Worm (Caenorhabditis elegans): ENCODE results near the gene gly-8.
A peak's percentile ranks its signal among the peaks of the same experiment; 100 is the strongest.

gly-8 gene

ce11 chrIII:11659804-11660203 lies 34.8 kb downstream of the gly-8 start:
- no peak for TF ChIP-seq ceh-19 (GFP tag; optimal IDR thresholded peaks at IDR 0.05)
- TF ChIP-seq unc-55 (GFP tag; optimal IDR thresholded peaks at IDR 0.05), result peak; percentile 58
- TF ChIP-seq unc-3 (GFP tag; conservative IDR thresholded peaks at IDR 0.05), result no peak
- TF ChIP-seq unc-3 (tag; optimal IDR thresholded peaks at IDR 0.05), result no peak
- no peak for TF ChIP-seq ceh-14 (tag; optimal IDR thresholded peaks at IDR 0.05)
- no peak for TF ChIP-seq unc-86 (tag; optimal IDR thresholded peaks at IDR 0.05)
- TF ChIP-seq eyg-1 (tag; optimal IDR thresholded peaks at IDR 0.05), result no peak
- TF ChIP-seq nhr-11 (tag; optimal IDR thresholded peaks at IDR 0.05), result no peak
- TF ChIP-seq fax-1 (tag; optimal IDR thresholded peaks at IDR 0.05), result no peak
- no peak for TF ChIP-seq ceh-22 (tag; optimal IDR thresholded peaks at IDR 0.05)

DNA sequence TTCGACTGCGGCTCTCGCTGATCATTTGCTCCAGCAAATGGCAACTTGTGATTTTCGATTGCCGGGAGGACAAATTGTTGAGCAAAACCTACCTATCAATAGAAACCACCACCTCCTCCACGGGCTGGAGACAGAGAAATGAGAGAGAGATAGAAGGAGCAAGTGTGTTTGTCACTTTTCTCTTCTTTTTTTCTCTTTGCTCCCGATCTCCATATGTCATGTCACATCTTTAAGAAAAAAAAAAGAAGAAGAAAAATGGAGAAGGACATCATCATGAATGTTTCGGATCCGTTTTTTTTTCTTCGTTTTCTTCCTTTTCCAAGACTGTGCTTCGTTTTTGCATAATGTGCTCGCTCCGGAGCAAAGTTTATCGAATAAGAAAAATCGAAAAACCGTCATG lies 35.7 kb downstream of the gly-8 start:
- no peak for TF ChIP-seq unc-55 (GFP tag; optimal IDR thresholded peaks at IDR 0.05)

DNA sequence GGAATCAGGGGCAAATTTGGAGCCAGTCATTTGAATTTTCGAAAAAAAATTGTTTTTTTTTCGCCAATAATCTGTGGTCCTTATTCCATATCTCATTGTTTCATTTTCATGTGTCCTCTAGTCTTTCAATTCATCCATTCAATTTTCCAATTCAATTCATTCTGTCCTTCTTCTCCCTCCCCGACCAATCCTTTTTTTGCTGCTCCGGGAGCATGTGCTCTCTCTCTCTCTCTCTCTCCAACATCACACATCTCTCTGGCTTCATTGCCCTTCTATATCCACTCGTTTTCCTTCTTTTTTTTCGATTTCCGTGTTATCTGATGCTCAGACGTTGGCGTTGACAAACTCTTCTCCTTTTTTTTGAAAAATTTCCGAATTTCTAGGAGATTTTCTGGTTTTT lies 38.4 kb downstream of the gly-8 start:
- TF ChIP-seq ceh-19 (GFP tag; optimal IDR thresholded peaks at IDR 0.05), result no peak
- TF ChIP-seq ref-2 (tag; optimal IDR thresholded peaks at IDR 0.05), result no peak
- no peak for TF ChIP-seq npax-4 (tag; optimal IDR thresholded peaks at IDR 0.05)
- TF ChIP-seq eyg-1 (tag; optimal IDR thresholded peaks at IDR 0.05), result no peak
- peak; percentile 10 for TF ChIP-seq ceh-31 (tag; optimal IDR thresholded peaks at IDR 0.05)
- TF ChIP-seq hlh-8 (tag; optimal IDR thresholded peaks at IDR 0.05), result no peak
- no peak for TF ChIP-seq tbx-7 (tag; optimal IDR thresholded peaks at IDR 0.05)
- no peak for TF ChIP-seq pha-2 (tag; optimal IDR thresholded peaks at IDR 0.05)
- TF ChIP-seq hlh-13 (GFP tag; optimal IDR thresholded peaks at IDR 0.05), result no peak
- TF ChIP-seq elt-4 (tag; optimal IDR thresholded peaks at IDR 0.05), result no peak
- TF ChIP-seq madf-2 (tag; optimal IDR thresholded peaks at IDR 0.05), result no peak
- no peak for TF ChIP-seq ceh-48 (tag; optimal IDR thresholded peaks at IDR 0.05)
- TF ChIP-seq F13H6.1 (tag; optimal IDR thresholded peaks at IDR 0.05), result no peak
- peak; percentile 8 for TF ChIP-seq nfya-1 (tag; optimal IDR thresholded peaks at IDR 0.05)
- TF ChIP-seq sdc-2 (tag; optimal IDR thresholded peaks at IDR 0.05), result no peak
- no peak for TF ChIP-seq ceh-22 (tag; optimal IDR thresholded peaks at IDR 0.05)
- TF ChIP-seq unc-42 (tag; optimal IDR thresholded peaks at IDR 0.05), result peak; percentile 88
- no peak for TF ChIP-seq unc-3 (GFP tag; conservative IDR thresholded peaks at IDR 0.05)
- no peak for TF ChIP-seq unc-3 (tag; optimal IDR thresholded peaks at IDR 0.05)
- TF ChIP-seq gmeb-2 (tag; optimal IDR thresholded peaks at IDR 0.05), result no peak
- no peak for TF ChIP-seq nhr-232 (tag; optimal IDR thresholded peaks at IDR 0.05)
- TF ChIP-seq pqm-1 (tag; optimal IDR thresholded peaks at IDR 0.05), result no peak
- TF ChIP-seq C08G9.2 (tag; optimal IDR thresholded peaks at IDR 0.05), result no peak
- TF ChIP-seq ceh-30 (tag; optimal IDR thresholded peaks at IDR 0.05), result no peak
- TF ChIP-seq tbx-2 (tag; optimal IDR thresholded peaks at IDR 0.05), result no peak

DNA sequence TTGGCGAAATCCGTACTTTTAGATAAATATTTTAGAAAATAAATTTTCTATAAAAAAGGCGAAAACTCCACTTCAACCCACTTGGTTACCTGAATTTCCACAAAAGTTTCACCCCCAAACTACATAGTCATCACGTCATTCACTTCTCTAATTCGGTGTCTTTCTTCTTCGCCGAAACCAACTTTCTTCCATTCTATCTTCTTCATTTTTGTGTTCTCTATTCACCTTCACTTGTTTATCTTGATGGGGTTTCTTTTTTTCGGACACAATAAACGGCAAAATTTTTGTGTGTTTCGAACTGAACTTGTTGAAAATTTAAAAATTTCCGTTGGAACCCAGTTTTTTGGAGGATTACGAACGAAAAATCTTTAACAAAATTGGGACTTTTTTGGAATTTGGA lies 41.8 kb downstream of the gly-8 start:
- no peak for TF ChIP-seq ceh-6 (GFP tag; optimal IDR thresholded peaks at IDR 0.05)
- no peak for TF ChIP-seq ceh-14 (tag; optimal IDR thresholded peaks at IDR 0.05)
- TF ChIP-seq sdc-2 (tag; optimal IDR thresholded peaks at IDR 0.05), result no peak
- no peak for TF ChIP-seq ama-1 (optimal IDR thresholded peaks at IDR 0.05)
- TF ChIP-seq npax-4 (tag; optimal IDR thresholded peaks at IDR 0.05), result no peak
- no peak for TF ChIP-seq K09A11.1 (tag; optimal IDR thresholded peaks at IDR 0.05; ENCODE audit: insufficient read depth)
- TF ChIP-seq sox-4 (tag; optimal IDR thresholded peaks at IDR 0.05), result no peak
- no peak for TF ChIP-seq ahr-1 (tag; optimal IDR thresholded peaks at IDR 0.05)

ce11 chrIII:11669008-11669407 lies 44.0 kb downstream of the gly-8 start:
- TF ChIP-seq Y22D7AL.16 (tag; optimal IDR thresholded peaks at IDR 0.05) (no peak), hlh-15 (tag; optimal IDR thresholded peaks at IDR 0.05) (no peak), tbx-2 (tag; optimal IDR thresholded peaks at IDR 0.05) (no peak), F13H6.1 (tag; optimal IDR thresholded peaks at IDR 0.05) (no peak), ceh-9 (tag; optimal IDR thresholded peaks at IDR 0.05) (no peak), ceh-22 (tag; optimal IDR thresholded peaks at IDR 0.05) (no peak), fax-1 (tag; optimal IDR thresholded peaks at IDR 0.05) (no peak), ets-4 (tag; optimal IDR thresholded peaks at IDR 0.05) (no peak), mec-3 (tag; optimal IDR thresholded peaks at IDR 0.05; ENCODE audit: borderline replicate concordance) (no peak), ceh-2 (tag; optimal IDR thresholded peaks at IDR 0.05) (no peak), pqm-1 (tag; optimal IDR thresholded peaks at IDR 0.05) (no peak), ama-1 (optimal IDR thresholded peaks at IDR 0.05) (no peak), madf-2 (tag; optimal IDR thresholded peaks at IDR 0.05) (no peak), ceh-30 (tag; optimal IDR thresholded peaks at IDR 0.05) (no peak), fkh-6 (tag; optimal IDR thresholded peaks at IDR 0.05) (no peak), ceh-14 (tag; optimal IDR thresholded peaks at IDR 0.05) (no peak), pag-3 (tag; optimal IDR thresholded peaks at IDR 0.05; ENCODE audit: borderline replicate concordance) (no peak)

Measured in whole organism, late embryonic.